Worm (Caenorhabditis elegans) whole organism, young adult: Measurements from ENCODE around the gene ifb-1.

ENCODE experiments used
- Y53G8AR.9 ChIP-seq: fragments of 200-800 bp; sonication (Bioruptor generic); conservative IDR thresholded peaks from 2 replicates; pipeline ENCODE4 v1.3.6; 2022; ENCODE audit warnings: missing genetic modification reagents, missing genetic modification characterization, missing compliant biosample characterization
- unc-62 ChIP-seq: fragments of 150-350 bp; optimal IDR thresholded peaks from 2 replicates; lab custom pipeline; 2014; ENCODE audit warnings: missing biosample characterization, missing genetic modification reagents, missing genetic modification characterization

DNA sequence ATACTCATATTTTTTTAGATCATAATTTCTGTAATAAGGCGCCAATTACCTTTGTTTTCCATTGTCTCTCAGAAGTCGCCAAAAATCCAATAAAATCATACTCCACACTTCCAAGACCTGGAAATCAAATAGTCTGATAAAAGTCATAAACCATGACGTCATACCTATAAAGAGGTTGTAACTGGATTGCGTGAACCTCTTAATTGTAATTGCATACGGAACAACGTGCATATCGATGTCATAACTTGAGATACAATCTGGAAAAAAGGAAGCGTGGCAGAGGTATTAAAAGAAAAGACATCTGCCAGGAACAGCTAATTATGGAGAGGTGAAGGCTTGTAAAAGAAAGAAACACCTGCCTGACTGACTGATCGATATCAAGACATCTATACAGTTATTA lies 20.3 kb upstream of the ifb-1 start, which contains the start of gene F10C1.9:
- TF ChIP-seq unc-62 (no peak), Y53G8AR.9 (no peak)
